Worm (Caenorhabditis elegans) whole organism, L3 larva: ENCODE results near the gene nhr-154.

ENCODE experiments used
- mdl-1 ChIP-seq: fragments of 150-350 bp; optimal IDR thresholded peaks from 2 replicates; lab custom pipeline; 2014; ENCODE audit warnings: missing biosample characterization, missing genetic modification characterization
- tbx-2 ChIP-seq: sonication (generic microtip); optimal IDR thresholded peaks from 2 replicates; lab custom pipeline; 2016; ENCODE audit warnings: mild to moderate bottlenecking, missing genetic modification characterization, missing compliant biosample characterization

- TF ChIP-seq tbx-2 (tag; lab: Kevin White, UChicago) (no peak), mdl-1 (tag; lab: Kevin White, UChicago) (no peak)
Measured at ce11 chrV:12098123-12098522, 3.0 kb upstream of the nhr-154 start, which contains the start of gene nhr-209.
